Fruit fly (Drosophila melanogaster): ENCODE data around the gene mRpL14.
A peak's percentile ranks its signal among the peaks of the same experiment; 100 is the strongest.

DNA sequence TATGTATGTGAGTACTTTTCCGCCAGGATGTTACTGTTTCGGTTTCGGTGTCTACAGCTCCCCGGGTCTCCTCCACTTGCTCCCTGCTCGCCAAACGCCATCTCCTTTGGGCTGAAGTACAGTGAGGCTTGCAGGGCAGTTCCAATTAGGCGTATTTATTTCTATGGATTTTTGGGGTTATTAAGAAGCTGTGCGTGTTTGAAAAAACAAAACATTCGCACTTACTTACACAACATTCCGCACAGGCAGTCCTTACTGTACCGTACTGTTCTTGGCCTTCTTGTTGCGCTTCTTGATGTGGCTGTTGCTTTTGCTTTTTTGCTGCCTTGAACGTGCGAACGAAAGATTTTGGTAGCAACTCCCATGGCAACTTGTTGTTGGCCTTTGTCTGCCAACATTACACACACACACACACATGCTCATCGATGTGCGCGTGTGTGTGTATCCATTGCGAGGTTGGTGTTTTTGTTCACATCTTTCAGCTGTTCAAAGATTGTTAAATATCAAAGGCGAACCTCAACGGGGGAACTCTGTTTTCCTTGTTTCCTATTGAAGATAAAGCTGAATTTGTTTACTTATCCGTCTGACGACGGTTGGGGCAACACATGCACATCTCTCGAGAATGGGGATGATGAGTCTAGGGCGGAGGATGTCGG is 22.4 kb downstream of the mRpL14 start:
- TF ChIP-seq foxo (GFP tag; optimal IDR thresholded peaks at IDR 0.05) (peak; percentile 77 to 95), fru (GFP tag; optimal IDR thresholded peaks at IDR 0.05) (peak; percentile 95), Hr78 (GFP tag; optimal IDR thresholded peaks at IDR 0.05) (no peak), dsf (GFP tag; optimal IDR thresholded peaks at IDR 0.05; ENCODE audit: borderline replicate concordance) (peak; percentile 85), Dfd (GFP tag; optimal IDR thresholded peaks at IDR 0.05) (no peak), Myc (optimal IDR thresholded peaks at IDR 0.05) (no peak), sage (GFP tag; optimal IDR thresholded peaks at IDR 0.05) (peak; percentile 93), Dif (GFP tag; optimal IDR thresholded peaks at IDR 0.05; ENCODE audit: partially characterized antibody) (no peak), CG32264 (GFP tag; optimal IDR thresholded peaks at IDR 0.05) (peak; percentile 88), h (GFP tag; optimal IDR thresholded peaks at IDR 0.05) (peak; percentile 96)

Measured in whole organism, wandering third instar larva.